Worm (Caenorhabditis elegans): ENCODE measurements around the gene dss-1.

- TF ChIP-seq nhr-77 (tag; optimal IDR thresholded peaks at IDR 0.05) (no peak), ceh-28 (tag; optimal IDR thresholded peaks at IDR 0.05) (no peak)
Observed at ce11 chrIII:1218221-1218620, 22.1 kb upstream of the dss-1 start.
